Worm (Caenorhabditis elegans): ENCODE measurements around the gene clic-1.
A peak's percentile ranks its signal among the peaks of the same experiment; 100 is the strongest.

The clic-1 gene

DNA sequence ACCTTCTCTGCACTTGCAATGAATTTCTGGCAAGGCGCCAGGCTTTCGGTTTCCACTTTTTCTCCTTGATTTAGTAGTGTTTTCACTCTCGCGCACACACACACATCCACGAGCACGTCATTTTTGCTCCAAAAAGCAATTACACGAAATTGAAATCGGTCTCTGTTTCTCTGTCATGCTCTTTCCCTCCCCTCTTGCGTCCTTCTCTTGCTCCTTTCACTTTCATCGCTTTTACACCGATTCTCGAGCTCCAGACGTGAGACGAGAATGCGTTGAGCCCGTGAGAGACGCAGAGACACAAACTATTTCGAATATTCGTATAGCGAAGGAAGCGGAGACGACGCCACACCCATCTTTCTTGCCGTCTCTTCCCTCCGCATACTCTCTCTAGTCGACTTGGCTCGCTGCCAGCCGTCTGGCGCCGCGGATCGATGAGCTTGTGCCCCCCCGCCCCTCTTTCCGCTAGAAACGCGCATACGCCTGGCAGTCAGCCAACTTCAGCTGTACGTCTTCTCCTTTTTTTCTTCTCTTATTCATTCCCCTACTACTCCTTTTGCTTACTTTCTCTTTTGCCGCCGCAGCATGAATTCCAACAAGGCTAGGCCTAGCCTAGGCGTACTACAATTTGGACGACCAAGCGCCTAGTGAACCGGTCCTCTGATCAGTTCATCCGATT is 6.6 kb downstream of the clic-1 start (continued):
- TF ChIP-seq lir-1 (GFP tag; conservative IDR thresholded peaks at IDR 0.05) (no peak), die-1 (tag; optimal IDR thresholded peaks at IDR 0.05) (peak; percentile 24), atf-7 (tag; optimal IDR thresholded peaks at IDR 0.05) (peak; percentile 81), ccch-3 (GFP tag; optimal IDR thresholded peaks at IDR 0.05) (no peak), efl-1 (GFP tag; optimal IDR thresholded peaks at IDR 0.05) (no peak), lin-35 (GFP tag; optimal IDR thresholded peaks at IDR 0.05) (peak in 1 of 3 experiments; percentile 77), ceh-27 (GFP tag; optimal IDR thresholded peaks at IDR 0.05) (peak; percentile 48), aptf-3 (GFP tag; IDR thresholded peaks at IDR 0.05) (no peak), zfh-2 (GFP tag; conservative IDR thresholded peaks at IDR 0.05) (peak; percentile 99), K11D2.4 (GFP tag; IDR thresholded peaks at IDR 0.05) (0 out of 2 replicates have a peak, but pooled peaks have one; percentile 46), F22D6.2 (tag; optimal IDR thresholded peaks at IDR 0.05) (no peak), pha-4 (tag; optimal IDR thresholded peaks at IDR 0.05) (no peak), B0261.1 (tag; optimal IDR thresholded peaks at IDR 0.05) (no peak), chd-7 (tag; optimal IDR thresholded peaks at IDR 0.05) (peak; percentile 39), pbrm-1 (GFP tag; IDR thresholded peaks at IDR 0.05) (0 out of 2 replicates have a peak, but pooled peaks have one; percentile 25), nhr-120 (GFP tag; IDR thresholded peaks at IDR 0.05) (no peak), attf-5 (GFP tag; optimal IDR thresholded peaks at IDR 0.05) (peak; percentile 53), lin-40 (tag; optimal IDR thresholded peaks at IDR 0.05) (peak; percentile 83), D2030.7 (GFP tag; IDR thresholded peaks at IDR 0.05) (no peak), dox-1 (GFP tag; IDR thresholded peaks at IDR 0.05) (peak; percentile 43; the same call in 1 of the 2 replicates), tbp1 (GFP tag; optimal IDR thresholded peaks at IDR 0.05) (no peak), bed-2 (GFP tag; IDR thresholded peaks at IDR 0.05) (no peak), madf-10 (tag; optimal IDR thresholded peaks at IDR 0.05) (peak; percentile 34)

ce11 chrV:7726927-7727326 is 7.8 kb downstream of the clic-1 start:
- TF ChIP-seq zim-3 (tag; optimal IDR thresholded peaks at IDR 0.05) (no peak), madf-8 (GFP tag; conservative IDR thresholded peaks at IDR 0.05) (no peak), ccch-3 (GFP tag; optimal IDR thresholded peaks at IDR 0.05) (no peak), F57A8.1 (GFP tag; optimal IDR thresholded peaks at IDR 0.05) (no peak)

- TF ChIP-seq B0035.1 (tag; optimal IDR thresholded peaks at IDR 0.05) (no peak), ceh-100 (GFP tag; IDR thresholded peaks at IDR 0.05) (no peak), egl-18 (GFP tag; IDR thresholded peaks at IDR 0.05) (no peak), B0336.3 (GFP tag; IDR thresholded peaks at IDR 0.05) (no peak), T07F8.4 (tag; optimal IDR thresholded peaks at IDR 0.05) (no peak), chd-7 (tag; optimal IDR thresholded peaks at IDR 0.05) (no peak), D2030.7 (GFP tag; IDR thresholded peaks at IDR 0.05) (no peak), pbrm-1 (GFP tag; IDR thresholded peaks at IDR 0.05) (no peak), efl-1 (GFP tag; optimal IDR thresholded peaks at IDR 0.05) (no peak), ceh-79 (tag; optimal IDR thresholded peaks at IDR 0.05) (no peak), F52B5.7 (tag; optimal IDR thresholded peaks at IDR 0.05) (no peak), nhr-179 (tag; optimal IDR thresholded peaks at IDR 0.05) (no peak), hlh-12 (tag; optimal IDR thresholded peaks at IDR 0.05) (no peak), T26A5.8 (tag; optimal IDR thresholded peaks at IDR 0.05) (no peak), cebp-2 (GFP tag; IDR thresholded peaks at IDR 0.05) (no peak), hrde-1 (tag; optimal IDR thresholded peaks at IDR 0.05; ENCODE audit: borderline replicate concordance) (no peak), lin-26 (GFP tag; IDR thresholded peaks at IDR 0.05) (no peak), sdz-38 (tag; optimal IDR thresholded peaks at IDR 0.05) (no peak)
These were observed 8.5 kb downstream of the clic-1 start for ce11 chrV:7726202-7726601.
